Worm (Caenorhabditis elegans) whole organism, midembryonic: Measurements from ENCODE around the gene M01B2.8.

Experiments
- T22C8.4 ChIP-seq: fragments of 200-800 bp; sonication (Bioruptor generic); IDR thresholded peaks from 2 replicates; pipeline ENCODE4 v1.3.6; 2022; ENCODE audit warnings: missing genetic modification characterization, missing compliant biosample characterization
- cog-1 ChIP-seq: sonication (generic microtip); optimal IDR thresholded peaks from 2 replicates; lab custom pipeline; 2016; ENCODE audit warnings: missing genetic modification characterization, missing compliant biosample characterization
- flt-1 ChIP-seq: fragments of 200-800 bp; sonication (Bioruptor generic); IDR thresholded peaks from 2 replicates; pipeline ENCODE4 v1.3.6; 2022; ENCODE audit warnings: missing genetic modification characterization, missing compliant biosample characterization
- klf-2 ChIP-seq: fragments of 200-800 bp; sonication (Bioruptor generic); conservative IDR thresholded peaks from 2 replicates; pipeline ENCODE4 v1.3.6; 2022; ENCODE audit warnings: missing genetic modification reagents, missing genetic modification characterization, missing compliant biosample characterization
- med-1 ChIP-seq: sonication (generic microtip); optimal IDR thresholded peaks from 2 replicates; lab custom pipeline; 2017; ENCODE audit warnings: missing genetic modification characterization, mild to moderate bottlenecking, missing compliant biosample characterization, antibody characterized with exemption, missing genetic modification reagents; ENCODE audit not compliant: insufficient read depth
- ref-1 ChIP-seq: fragments of 200-800 bp; sonication (Bioruptor generic); conservative IDR thresholded peaks from 2 replicates; pipeline ENCODE4 v1.3.6; 2022; ENCODE audit warnings: missing genetic modification reagents, missing genetic modification characterization, missing compliant biosample characterization
- tab-1 ChIP-seq: fragments of 200-800 bp; sonication (Bioruptor generic); IDR thresholded peaks from 2 replicates; pipeline ENCODE4 v1.3.6; 2022; ENCODE audit warnings: missing genetic modification characterization, missing compliant biosample characterization
- ztf-23 ChIP-seq: fragments of 200-800 bp; sonication (Bioruptor generic); IDR thresholded peaks from 2 replicates; pipeline ENCODE4 v1.3.6; 2022; ENCODE audit warnings: missing genetic modification reagents, missing genetic modification characterization, missing compliant biosample characterization
- ztf-29 ChIP-seq: fragments of 200-800 bp; sonication (Bioruptor generic); IDR thresholded peaks from 2 replicates; pipeline ENCODE4 v1.3.6; 2022; ENCODE audit warnings: missing genetic modification reagents, missing genetic modification characterization, missing compliant biosample characterization

M01B2.8 gene

DNA sequence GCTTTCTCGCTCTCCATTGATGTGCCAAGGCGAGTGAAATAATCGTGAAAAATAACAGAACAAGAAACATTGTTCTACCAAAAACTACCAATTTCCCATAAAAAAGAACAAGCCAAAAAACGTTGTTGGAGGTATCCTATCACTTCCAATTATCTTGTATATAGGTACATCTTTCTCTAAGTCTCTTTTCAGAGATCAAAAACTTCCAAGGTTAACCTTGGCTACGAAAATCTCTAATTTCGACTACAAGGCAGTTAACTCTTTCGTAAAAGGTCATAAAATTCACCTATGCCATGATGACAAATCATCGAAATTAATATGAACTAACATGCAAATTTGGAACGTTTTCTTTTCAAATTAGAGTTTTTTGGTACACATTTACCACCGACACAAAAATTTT, 27.9 kb downstream of the M01B2.8 start, which contains the start of gene cyp-34A1:
cyp-34A1 (minus strand) TSS at position 101 of the 400 bp plus-strand sequence.
- TF ChIP-seq med-1, result no peak
- no peak for TF ChIP-seq ztf-29 (GFP tag; lab: Robert Waterston, UW)
- no peak for TF ChIP-seq tab-1 (GFP tag; lab: Robert Waterston, UW)
- TF ChIP-seq ztf-23 (GFP tag; lab: Robert Waterston, UW), result no peak
- TF ChIP-seq ref-1 (GFP tag; lab: Robert Waterston, UW), result no peak

DNA sequence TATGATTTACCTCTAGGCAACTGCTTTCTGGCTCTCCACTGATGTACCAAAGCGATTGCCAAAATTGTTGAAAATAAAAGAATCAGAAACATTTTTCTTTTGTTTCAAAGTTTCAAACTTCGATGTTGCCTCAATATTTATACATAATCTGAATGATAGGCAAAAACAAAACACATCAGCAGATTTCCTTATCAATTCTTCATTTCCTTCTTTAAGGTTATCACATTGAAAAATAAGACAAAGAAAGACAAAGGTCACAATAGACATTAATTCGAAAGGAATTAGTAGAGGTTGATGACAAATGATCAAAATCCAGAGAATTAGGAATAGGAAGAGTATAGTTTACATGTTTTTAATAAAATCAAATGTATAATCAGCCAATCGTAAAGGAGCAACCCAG, 31.0 kb downstream of the M01B2.8 start, which contains the start of gene cyp-34A2:
cyp-34A2 (minus strand) TSS at position 101 of the 400 bp plus-strand sequence.
- TF ChIP-seq ztf-29 (GFP tag; lab: Robert Waterston, UW) (no peak), ztf-23 (GFP tag; lab: Robert Waterston, UW) (no peak)

DNA sequence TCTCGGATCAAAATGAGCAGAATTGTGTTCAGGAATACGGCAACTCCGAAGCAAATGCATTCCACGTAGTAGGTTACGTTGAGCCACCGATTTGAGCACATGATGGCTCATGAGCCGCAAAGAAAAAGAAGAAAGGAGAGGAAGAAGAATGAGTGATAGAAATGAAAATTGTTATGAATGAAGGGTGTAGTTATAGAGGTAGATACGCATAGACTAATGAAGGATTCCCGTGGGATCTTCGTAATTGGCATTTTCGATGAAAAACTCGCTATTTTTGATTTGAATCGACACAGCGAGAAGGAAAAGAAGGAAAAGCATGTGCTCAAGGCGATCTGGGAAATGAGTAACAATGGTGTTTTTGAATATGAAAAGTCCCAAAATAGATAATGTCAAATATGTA, 33.9 kb downstream of the M01B2.8 start, which contains the start of gene str-96:
str-96 (minus strand) TSS at position 101 of the 400 bp plus-strand sequence.
- TF ChIP-seq tab-1 (GFP tag; lab: Robert Waterston, UW) (no peak), T22C8.4 (GFP tag; lab: Robert Waterston, UW) (no peak), klf-2 (no peak), ref-1 (GFP tag; lab: Robert Waterston, UW) (no peak), flt-1 (GFP tag; lab: Robert Waterston, UW) (no peak), med-1 (no peak), ztf-29 (GFP tag; lab: Robert Waterston, UW) (no peak), ztf-23 (GFP tag; lab: Robert Waterston, UW) (no peak), cog-1 (tag; lab: Kevin White, UChicago) (no peak)

DNA sequence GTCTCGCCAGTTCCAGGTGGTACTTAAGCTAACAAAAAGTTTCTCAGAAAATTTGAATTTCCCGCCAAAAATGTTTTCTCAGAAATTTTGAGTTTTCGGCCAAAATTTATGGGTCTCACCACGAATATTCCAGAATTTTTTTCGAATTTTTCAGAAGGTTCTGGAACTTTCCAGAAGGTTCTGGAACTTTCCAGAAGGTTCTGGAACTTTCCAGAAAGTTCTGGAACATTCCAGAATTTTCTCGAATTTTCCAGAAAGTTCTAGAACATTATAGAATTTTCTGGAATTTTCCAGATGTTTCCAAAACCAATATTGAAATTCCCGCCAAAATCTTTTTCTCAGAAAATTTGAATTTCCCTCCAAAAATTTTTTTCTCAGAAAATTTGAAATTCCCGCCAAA, 35.4 kb downstream of the M01B2.8 start:
- TF ChIP-seq flt-1 (GFP tag; lab: Robert Waterston, UW), result peak; percentile 91; the same call in 1 of the 2 replicates

DNA sequence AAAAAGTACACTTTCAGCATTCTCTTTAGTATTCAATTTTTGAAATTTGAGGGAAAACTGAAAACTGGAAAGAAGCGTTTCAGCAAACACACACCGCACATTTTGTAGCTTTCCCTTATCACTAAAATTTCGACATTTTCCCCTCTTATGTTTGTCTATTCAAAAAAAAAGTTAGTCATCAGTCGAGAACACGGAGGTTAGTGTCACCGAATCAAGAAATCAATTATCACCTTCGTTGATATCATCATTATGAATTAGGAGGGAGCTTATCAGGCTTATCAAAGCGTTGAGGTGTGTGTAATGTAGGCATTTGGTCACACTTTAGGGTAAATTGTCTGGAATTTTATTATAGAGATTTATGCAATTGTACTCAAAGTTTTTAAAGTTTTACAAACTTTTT, 38.6 kb downstream of the M01B2.8 start, which contains the start of gene cpr-3:
cpr-3 (minus strand) TSS at position 104 of the 400 bp plus-strand sequence.
- no peak for TF ChIP-seq ztf-23 (GFP tag; lab: Robert Waterston, UW)
- no peak for TF ChIP-seq ref-1 (GFP tag; lab: Robert Waterston, UW)
- no peak for TF ChIP-seq cog-1 (tag; lab: Kevin White, UChicago)
- no peak for TF ChIP-seq T22C8.4 (GFP tag; lab: Robert Waterston, UW)
- no peak for TF ChIP-seq med-1
- TF ChIP-seq ztf-29 (GFP tag; lab: Robert Waterston, UW), result no peak
- no peak for TF ChIP-seq flt-1 (GFP tag; lab: Robert Waterston, UW)
- TF ChIP-seq tab-1 (GFP tag; lab: Robert Waterston, UW), result no peak
- TF ChIP-seq klf-2, result no peak

DNA sequence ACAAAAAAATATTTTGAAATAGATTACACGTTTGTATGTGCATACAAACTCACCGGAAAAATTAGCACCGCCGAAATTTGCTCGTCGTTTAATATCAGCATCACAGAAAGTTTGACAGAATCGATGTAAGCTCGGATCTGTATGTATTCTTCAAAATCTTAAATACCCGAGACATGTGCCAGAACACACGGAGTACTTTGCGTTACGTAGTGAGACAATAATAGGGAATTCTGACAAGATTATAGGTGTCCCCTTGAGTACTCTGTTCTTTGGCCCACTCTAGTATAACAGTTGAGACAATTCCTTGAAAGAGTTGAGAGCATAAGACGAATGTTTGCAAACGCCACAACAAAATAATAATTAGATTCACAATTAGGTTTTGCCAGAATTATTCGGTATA, 43.6 kb downstream of the M01B2.8 start, which contains the start of gene srx-48:
srx-48 (minus strand) TSS at position 101 of the 400 bp plus-strand sequence.
- TF ChIP-seq T22C8.4 (GFP tag; lab: Robert Waterston, UW) (no peak), ztf-29 (GFP tag; lab: Robert Waterston, UW) (no peak), cog-1 (tag; lab: Kevin White, UChicago) (no peak), med-1 (no peak), ref-1 (GFP tag; lab: Robert Waterston, UW) (no peak), flt-1 (GFP tag; lab: Robert Waterston, UW) (no peak), tab-1 (GFP tag; lab: Robert Waterston, UW) (no peak), ztf-23 (GFP tag; lab: Robert Waterston, UW) (no peak), klf-2 (no peak)

DNA sequence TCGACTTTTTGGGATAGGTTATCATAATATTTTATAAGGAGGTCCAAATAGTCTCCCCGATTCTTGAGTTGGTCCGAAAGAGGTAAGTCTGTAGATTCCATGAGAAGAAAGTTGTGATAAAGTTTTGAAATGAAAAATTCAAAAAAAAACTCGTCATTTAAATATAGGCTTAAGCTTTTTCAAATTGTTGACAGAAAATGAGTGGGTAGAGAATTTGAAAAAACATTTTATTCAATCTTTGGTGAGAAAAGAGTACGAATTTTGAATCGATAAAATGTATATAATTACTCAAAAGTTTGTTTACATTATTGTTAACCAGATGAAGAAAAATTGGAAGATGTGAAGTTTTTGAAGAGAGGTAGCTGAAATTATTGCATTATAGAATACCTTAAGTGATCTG, 45.5 kb downstream of the M01B2.8 start, which contains the start of gene T26H8.5:
T26H8.5 (minus strand) TSS at position 101 of the 400 bp plus-strand sequence.
- TF ChIP-seq med-1, result no peak
- TF ChIP-seq ztf-23 (GFP tag; lab: Robert Waterston, UW), result no peak
- no peak for TF ChIP-seq flt-1 (GFP tag; lab: Robert Waterston, UW)
- TF ChIP-seq T22C8.4 (GFP tag; lab: Robert Waterston, UW), result no peak
- no peak for TF ChIP-seq cog-1 (tag; lab: Kevin White, UChicago)
- no peak for TF ChIP-seq ztf-29 (GFP tag; lab: Robert Waterston, UW)
- no peak for TF ChIP-seq ref-1 (GFP tag; lab: Robert Waterston, UW)
- TF ChIP-seq klf-2, result no peak
- TF ChIP-seq tab-1 (GFP tag; lab: Robert Waterston, UW), result no peak

DNA sequence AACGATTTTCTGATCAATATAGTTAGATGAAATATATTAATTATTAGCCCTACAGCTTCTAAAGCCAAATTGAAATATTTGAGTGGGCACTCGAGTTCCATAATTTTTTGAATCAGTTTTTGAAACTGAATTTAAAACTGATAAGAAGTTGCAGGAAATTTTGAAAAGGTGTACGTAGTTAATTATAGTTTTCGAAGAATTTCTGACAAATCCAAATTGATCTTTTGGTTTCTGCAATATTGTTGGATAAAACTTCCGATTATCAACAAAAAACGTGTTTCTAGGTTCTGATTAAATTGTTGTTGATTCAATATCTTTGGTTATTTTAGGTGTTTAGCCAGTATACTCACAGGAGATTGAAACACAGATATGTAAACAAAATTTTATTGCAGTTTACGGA, 46.7 kb downstream of the M01B2.8 start, which contains the start of gene T26H8.4:
T26H8.4 (minus strand) TSS at position 101 of the 400 bp plus-strand sequence.
- TF ChIP-seq cog-1 (tag; lab: Kevin White, UChicago), result no peak

DNA sequence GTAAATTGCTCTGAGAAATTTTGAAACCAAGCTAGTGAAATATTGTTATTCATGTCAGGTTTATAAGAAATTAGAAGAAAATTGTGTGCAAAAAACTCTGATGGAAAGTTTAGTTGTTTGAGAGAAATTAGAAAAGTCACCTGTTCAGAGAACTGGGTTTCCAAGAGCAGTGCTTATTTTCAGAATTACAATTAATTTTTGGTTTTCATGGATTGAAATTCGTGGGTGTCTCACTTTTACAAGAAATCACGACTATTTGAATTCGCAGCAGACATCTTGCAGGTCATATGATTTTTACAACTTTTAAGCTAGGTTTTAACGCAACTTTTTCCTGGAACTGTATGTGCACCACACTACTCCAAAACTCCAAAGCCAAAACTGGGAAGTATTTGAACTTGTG, 49.0 kb downstream of the M01B2.8 start, which contains the start of gene srz-10:
srz-10 (minus strand) TSS at position 88 of the 400 bp plus-strand sequence.
- TF ChIP-seq cog-1 (tag; lab: Kevin White, UChicago) (no peak), tab-1 (GFP tag; lab: Robert Waterston, UW) (no peak), flt-1 (GFP tag; lab: Robert Waterston, UW) (no peak), ztf-29 (GFP tag; lab: Robert Waterston, UW) (no peak), med-1 (no peak), ztf-23 (GFP tag; lab: Robert Waterston, UW) (no peak), klf-2 (no peak)
